Fruit fly (Drosophila melanogaster) whole organism, wandering third instar larva: Measurements from ENCODE around the gene Cyp1.

Experiments
- Abd-B ChIP-seq: fragments of >200 bp; optimal IDR thresholded peaks from 2 replicates; lab custom pipeline; 2017; ENCODE audit warnings: missing biosample characterization, missing genetic modification characterization
- CG32264 ChIP-seq: fragments of 200-800 bp; sonication (Bioruptor generic); optimal IDR thresholded peaks from 2 replicates; lab custom pipeline; 2016; ENCODE audit warnings: missing biosample characterization, missing genetic modification characterization
- CG9705 ChIP-seq: fragments of 200-800 bp; sonication (Bioruptor generic); optimal IDR thresholded peaks from 2 replicates; lab custom pipeline; 2018; ENCODE audit warnings: missing biosample characterization, mild to moderate bottlenecking, missing genetic modification characterization
- CrebA ChIP-seq: fragments of 200-800 bp; sonication (Bioruptor generic); optimal IDR thresholded peaks from 2 replicates; lab custom pipeline; 2016; ENCODE audit warnings: missing biosample characterization, mild to moderate bottlenecking, missing genetic modification characterization, borderline replicate concordance
- Dfd ChIP-seq: fragments of >200 bp; optimal IDR thresholded peaks from 2 replicates; lab custom pipeline; 2017; ENCODE audit warnings: missing biosample characterization, missing genetic modification characterization
- Dif ChIP-seq: fragments of 200-275, 200-300 bp; sonication (Bioruptor generic); optimal IDR thresholded peaks from 2 replicates; lab custom pipeline; 2018; ENCODE audit warnings: missing biosample characterization, missing genetic modification characterization; ENCODE audit not compliant: partially characterized antibody
- GATAd ChIP-seq: sonication (Bioruptor generic); optimal IDR thresholded peaks from 2 replicates; lab custom pipeline; 2016; ENCODE audit warnings: missing biosample characterization, missing genetic modification characterization
- HLH106 ChIP-seq: fragments of 200-800 bp; optimal IDR thresholded peaks from 3 replicates; lab custom pipeline; 2019; ENCODE audit warnings: missing biosample characterization, mild to moderate bottlenecking, missing genetic modification characterization, moderate library complexity
- Hnf4 ChIP-seq: fragments of 200-800 bp; sonication (Bioruptor generic); optimal IDR thresholded peaks from 2 replicates; lab custom pipeline; 2016; ENCODE audit warnings: missing biosample characterization, mild to moderate bottlenecking, missing genetic modification characterization
- Hr78 ChIP-seq: fragments of >200 bp; optimal IDR thresholded peaks from 2 replicates; lab custom pipeline; 2017; ENCODE audit warnings: missing biosample characterization, missing genetic modification characterization
- Hr83 ChIP-seq: fragments of 200-300 bp; sonication (Bioruptor generic); optimal IDR thresholded peaks from 2 replicates; lab custom pipeline; 2016; ENCODE audit warnings: missing biosample characterization, mild to moderate bottlenecking, missing genetic modification characterization, moderate library complexity; ENCODE audit not compliant: poor library complexity, severe bottlenecking
- Jra ChIP-seq: sonication (Bioruptor generic); optimal IDR thresholded peaks from 2 replicates; lab custom pipeline; 2016; ENCODE audit warnings: missing biosample characterization, missing genetic modification characterization
- Mio ChIP-seq: sonication (Bioruptor generic); optimal IDR thresholded peaks from 2 replicates; lab custom pipeline; 2016; ENCODE audit warnings: missing biosample characterization, missing genetic modification characterization
- Myc ChIP-seq: fragments of >200 bp; optimal IDR thresholded peaks from 2 replicates; lab custom pipeline; 2017
- N ChIP-seq: fragments of >200 bp; optimal IDR thresholded peaks from 2 replicates; lab custom pipeline; 2018; ENCODE audit warnings: missing biosample characterization, missing external identifiers, missing genetic modification characterization
- OdsH ChIP-seq: fragments of 200-800 bp; sonication (Bioruptor generic); optimal IDR thresholded peaks from 2 replicates; lab custom pipeline; 2016; ENCODE audit warnings: missing biosample characterization, mild to moderate bottlenecking, missing genetic modification characterization
- Rel ChIP-seq, 2 experiments: fragments of 200-800 bp; sonication (Bioruptor generic) in 1 of 2; optimal IDR thresholded peaks; 2 replicates in 1 of 2; 3 replicates in 1 of 2; lab custom pipeline; 2016 to 2019; ENCODE audit warnings: mild to moderate bottlenecking in 2 of 2, missing biosample characterization in 2 of 2, missing genetic modification characterization in 2 of 2, moderate library complexity in 1 of 2
- Sp1 ChIP-seq: fragments of 200-800 bp; sonication (Bioruptor generic); optimal IDR thresholded peaks from 3 replicates; lab custom pipeline; 2019; ENCODE audit warnings: missing biosample characterization, mild to moderate bottlenecking, missing genetic modification characterization, moderate library complexity
- Vsx2 ChIP-seq: fragments of 200-300, 225-300 bp; sonication (Bioruptor generic); optimal IDR thresholded peaks from 2 replicates; lab custom pipeline; 2018; ENCODE audit warnings: missing biosample characterization, missing genetic modification characterization; ENCODE audit not compliant: partially characterized antibody
- br ChIP-seq: fragments of 200-800 bp; sonication (Bioruptor generic); optimal IDR thresholded peaks from 2 replicates; lab custom pipeline; 2016; ENCODE audit warnings: missing biosample characterization, missing genetic modification characterization
- brk ChIP-seq: fragments of 200-800 bp; sonication (Bioruptor generic); optimal IDR thresholded peaks from 2 replicates; lab custom pipeline; 2016; ENCODE audit warnings: missing biosample characterization, mild to moderate bottlenecking, missing genetic modification characterization
- dl ChIP-seq, 2 experiments: fragments of 175-275, 200-275 bp in 1 of 2; fragments of 200-275 bp in 1 of 2; sonication (Bioruptor generic); optimal IDR thresholded peaks; lab custom pipeline; 2018; ENCODE audit warnings: mild to moderate bottlenecking in 2 of 2, missing biosample characterization in 2 of 2, missing genetic modification characterization in 2 of 2, moderate library complexity in 2 of 2; ENCODE audit not compliant: partially characterized antibody in 2 of 2, insufficient read depth in 1 of 2
- dmrt93B ChIP-seq: fragments of 200-800 bp; sonication (Bioruptor generic); optimal IDR thresholded peaks from 2 replicates; lab custom pipeline; 2018; ENCODE audit warnings: missing biosample characterization, mild to moderate bottlenecking, missing genetic modification characterization
- dsf ChIP-seq: sonication (Bioruptor generic); optimal IDR thresholded peaks from 2 replicates; lab custom pipeline; 2016; ENCODE audit warnings: missing biosample characterization, missing genetic modification characterization, borderline replicate concordance
- ey ChIP-seq: fragments of 200-800 bp; sonication (Bioruptor generic); optimal IDR thresholded peaks from 2 replicates; lab custom pipeline; 2016; ENCODE audit warnings: missing biosample characterization, missing genetic modification characterization
- foxo ChIP-seq, 2 experiments: fragments of 200-800 bp; sonication (Bioruptor generic); optimal IDR thresholded peaks; 2 replicates in 1 of 2; 3 replicates in 1 of 2; lab custom pipeline; 2016 to 2017; ENCODE audit warnings: missing biosample characterization in 2 of 2, missing genetic modification characterization in 2 of 2
- fru ChIP-seq: fragments of 200-800 bp; sonication (Bioruptor generic); optimal IDR thresholded peaks from 3 replicates; lab custom pipeline; 2016; ENCODE audit warnings: missing biosample characterization, mild to moderate bottlenecking, missing genetic modification characterization
- h ChIP-seq: fragments of 200-800 bp; sonication (Bioruptor generic); optimal IDR thresholded peaks from 3 replicates; lab custom pipeline; 2016; ENCODE audit warnings: missing biosample characterization, mild to moderate bottlenecking, missing genetic modification characterization
- jim ChIP-seq: fragments of 175-275, 200-325 bp; sonication (Bioruptor generic); optimal IDR thresholded peaks from 2 replicates; lab custom pipeline; 2016; ENCODE audit warnings: missing biosample characterization, mild to moderate bottlenecking, missing genetic modification characterization
- lola ChIP-seq: fragments of >200 bp; optimal IDR thresholded peaks from 2 replicates; lab custom pipeline; 2017; ENCODE audit warnings: missing biosample characterization, missing genetic modification characterization
- pan ChIP-seq: fragments of >200 bp; optimal IDR thresholded peaks from 2 replicates; lab custom pipeline; 2017
- psq ChIP-seq: fragments of 200-800 bp; sonication (Bioruptor generic); optimal IDR thresholded peaks from 3 replicates; lab custom pipeline; 2017; ENCODE audit warnings: missing biosample characterization, mild to moderate bottlenecking, missing genetic modification characterization, moderate library complexity
- rgr ChIP-seq: fragments of 200-800 bp; sonication (Bioruptor generic); optimal IDR thresholded peaks from 3 replicates; lab custom pipeline; 2016; ENCODE audit warnings: missing biosample characterization, mild to moderate bottlenecking, missing genetic modification characterization
- sage ChIP-seq: fragments of 200-800 bp; sonication (Bioruptor generic); optimal IDR thresholded peaks from 2 replicates; lab custom pipeline; 2016; ENCODE audit warnings: missing biosample characterization, mild to moderate bottlenecking, missing genetic modification characterization
- sv ChIP-seq: fragments of 200-800 bp; sonication (Bioruptor generic); optimal IDR thresholded peaks from 3 replicates; lab custom pipeline; 2016; ENCODE audit warnings: missing biosample characterization, missing genetic modification characterization
- tai ChIP-seq: sonication (Bioruptor generic); optimal IDR thresholded peaks from 2 replicates; lab custom pipeline; 2016; ENCODE audit warnings: missing biosample characterization, missing genetic modification characterization
- usp ChIP-seq: fragments of >200 bp; optimal IDR thresholded peaks from 2 replicates; lab custom pipeline; 2017; ENCODE audit warnings: missing biosample characterization, missing genetic modification characterization
- woc ChIP-seq: sonication (Bioruptor generic); optimal IDR thresholded peaks from 2 replicates; lab custom pipeline; 2016; ENCODE audit warnings: missing biosample characterization, mild to moderate bottlenecking, missing genetic modification characterization

Cyp1 gene

dm6 chrX:16321037-16321436 lies 867 bp upstream of the Cyp1 start:
- no peak for TF ChIP-seq Rel (GFP tag; optimal IDR thresholded peaks at IDR 0.05; lab: Kevin White, UChicago)
- TF ChIP-seq Rel (tag; optimal IDR thresholded peaks at IDR 0.05; lab: Kevin White, UChicago): peak; percentile 38
- TF ChIP-seq rgr (GFP tag; lab: Kevin White, UChicago): no peak

DNA sequence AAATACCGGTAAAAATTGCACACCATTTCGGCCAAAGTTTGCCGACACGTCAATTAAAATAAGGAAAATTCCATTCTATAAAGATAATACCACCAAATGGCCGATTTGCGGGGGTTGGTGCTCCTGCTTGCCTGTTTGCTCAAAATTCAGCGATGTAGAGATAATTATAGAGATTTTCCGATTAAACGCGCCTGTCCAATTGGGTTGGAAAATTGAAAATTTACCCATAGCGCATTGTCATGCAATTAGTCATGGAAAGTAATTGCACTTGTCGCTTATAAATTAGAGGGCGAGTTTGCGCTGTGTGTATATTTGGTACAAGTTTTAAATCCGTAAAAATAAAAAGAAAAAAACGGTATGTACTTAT lies 629 bp downstream of the Cyp1 start:
- TF ChIP-seq HLH106 (tag; lab: Kevin White, UChicago): no peak
- TF ChIP-seq dl (GFP tag; optimal IDR thresholded peaks at IDR 0.05; lab: Kevin White, UChicago; ENCODE audit: insufficient read depth in 1 of 2, partially characterized antibody in 2 of 2): no peak
- TF ChIP-seq dmrt93B: no peak
- TF ChIP-seq N (GFP tag; lab: Kevin White, UChicago): no peak
- TF ChIP-seq jim (GFP tag; lab: Kevin White, UChicago): no peak
- TF ChIP-seq Dif (GFP tag; lab: Kevin White, UChicago): no peak
- no peak for TF ChIP-seq Hr78 (GFP tag; lab: Kevin White, UChicago)
- no peak for TF ChIP-seq fru (GFP tag; lab: Kevin White, UChicago)
- TF ChIP-seq Myc (lab: Kevin White, UChicago): no peak
- TF ChIP-seq sv (GFP tag; lab: Kevin White, UChicago): no peak
- TF ChIP-seq, all 38 proteins: peak for 0

dm6 chrX:16318858-16319557 lies 1.2 kb downstream of the Cyp1 start:
- TF ChIP-seq usp (GFP tag; lab: Kevin White, UChicago) (no peak), CG9705 (no peak), Sp1 (GFP tag; lab: Kevin White, UChicago) (peak; percentile 27), woc (GFP tag; lab: Kevin White, UChicago) (peak; percentile 38), Rel (GFP tag; optimal IDR thresholded peaks at IDR 0.05; lab: Kevin White, UChicago) (no peak), Rel (tag; optimal IDR thresholded peaks at IDR 0.05; lab: Kevin White, UChicago) (peak; percentile 64), Dfd (no peak), Hr78 (GFP tag; lab: Kevin White, UChicago) (no peak), Hr83 (GFP tag; lab: Kevin White, UChicago) (peak; percentile 81), Myc (lab: Kevin White, UChicago) (no peak), Jra (GFP tag; lab: Kevin White, UChicago) (peak; percentile 53), Hnf4 (GFP tag; lab: Kevin White, UChicago) (no peak), sage (GFP tag; lab: Kevin White, UChicago) (peak; percentile 26), brk (GFP tag; lab: Kevin White, UChicago) (peak; percentile 28), HLH106 (tag; lab: Kevin White, UChicago) (peak; percentile 20), Dif (GFP tag; lab: Kevin White, UChicago) (peak; percentile 50), OdsH (GFP tag; lab: Kevin White, UChicago) (peak; percentile 33), rgr (GFP tag; lab: Kevin White, UChicago) (peak; percentile 6), Vsx2 (GFP tag; lab: Kevin White, UChicago) (no peak), foxo (GFP tag; optimal IDR thresholded peaks at IDR 0.05; lab: Kevin White, UChicago) (peak in 1 of 2 experiments; percentile 53), CrebA (no peak), Mio (GFP tag; lab: Kevin White, UChicago) (no peak), fru (GFP tag; lab: Kevin White, UChicago) (peak; percentile 71), ey (GFP tag; lab: Kevin White, UChicago) (peak; percentile 76), sv (GFP tag; lab: Kevin White, UChicago) (no peak), jim (GFP tag; lab: Kevin White, UChicago) (no peak), pan (lab: Kevin White, UChicago) (no peak), N (GFP tag; lab: Kevin White, UChicago) (peak; percentile 65), dsf (GFP tag; lab: Kevin White, UChicago) (no peak), dl (GFP tag; optimal IDR thresholded peaks at IDR 0.05; lab: Kevin White, UChicago; ENCODE audit: insufficient read depth in 1 of 2, partially characterized antibody in 2 of 2) (peak; percentile 21 to 35), tai (no peak), lola (GFP tag; lab: Kevin White, UChicago) (no peak), CG32264 (GFP tag; lab: Kevin White, UChicago) (no peak), GATAd (GFP tag; lab: Kevin White, UChicago) (no peak), br (GFP tag; lab: Kevin White, UChicago) (no peak), psq (GFP tag; lab: Kevin White, UChicago) (peak; percentile 22), dmrt93B (no peak), Abd-B (GFP tag; lab: Kevin White, UChicago) (no peak), h (peak; percentile 38)
